Fruit fly (Drosophila melanogaster) whole organism, embryonic: ENCODE data around the gene CG43339.

Experiments
- Awh ChIP-seq: fragments of 200-800 bp; sonication (Bioruptor generic); IDR thresholded peaks from 2 replicates; pipeline ENCODE4, ENCODE4 v1.3.6; 2022; ENCODE audit warnings: missing biosample characterization, missing genetic modification characterization
- BEAF-32 ChIP-seq: fragments of 200-800 bp; sonication (Bioruptor generic); optimal IDR thresholded peaks from 3 replicates; lab custom pipeline; 2017; ENCODE audit warnings: missing biosample characterization, missing genetic modification characterization, mild to moderate bottlenecking, moderate library complexity, missing genetic modification reagents
- CG10543 ChIP-seq: fragments of 200-800 bp; sonication (Bioruptor generic); optimal IDR thresholded peaks from 3 replicates; lab custom pipeline; 2017; ENCODE audit warnings: missing biosample characterization, mild to moderate bottlenecking, missing genetic modification characterization, moderate library complexity
- CG12219 ChIP-seq: fragments of 200-800 bp; sonication (Bioruptor generic); optimal IDR thresholded peaks from 3 replicates; lab custom pipeline; 2018; ENCODE audit warnings: missing biosample characterization, mild to moderate bottlenecking, missing genetic modification characterization
- CG12299 ChIP-seq: fragments of 200-800 bp; sonication (Bioruptor generic); optimal IDR thresholded peaks from 2 replicates; lab custom pipeline; 2018; ENCODE audit warnings: missing biosample characterization, mild to moderate bottlenecking, missing genetic modification characterization
- CG13296 ChIP-seq: fragments of 200-800 bp; sonication (Bioruptor generic); optimal IDR thresholded peaks from 3 replicates; lab custom pipeline; 2018; ENCODE audit warnings: missing biosample characterization, mild to moderate bottlenecking, missing genetic modification characterization
- CG14441 ChIP-seq: fragments of 200-800 bp; sonication (Bioruptor generic); IDR thresholded peaks from 2 replicates; pipeline ENCODE4 v1.3.6; 2022; ENCODE audit warnings: missing biosample characterization, missing genetic modification characterization
- CG15269 ChIP-seq: fragments of 200-800 bp; sonication (Bioruptor generic); optimal IDR thresholded peaks from 2 replicates; lab custom pipeline; 2018; ENCODE audit warnings: missing biosample characterization, mild to moderate bottlenecking, missing genetic modification characterization, moderate library complexity
- CG15601 ChIP-seq: fragments of 200-800 bp; sonication (Bioruptor generic); optimal IDR thresholded peaks from 3 replicates; lab custom pipeline; 2019; ENCODE audit warnings: missing biosample characterization, mild to moderate bottlenecking, missing genetic modification characterization, moderate library complexity
- CG17568 ChIP-seq: fragments of 200-800 bp; sonication (Bioruptor generic); optimal IDR thresholded peaks from 2 replicates; lab custom pipeline; 2018; ENCODE audit warnings: missing biosample characterization, mild to moderate bottlenecking, missing genetic modification characterization, moderate library complexity
- CG17612 ChIP-seq: fragments of 200-800 bp; sonication (Bioruptor generic); IDR thresholded peaks from 2 replicates; pipeline ENCODE4 v1.3.6; 2022; ENCODE audit warnings: missing biosample characterization, missing genetic modification characterization
- CG17912 ChIP-seq: fragments of 200-800 bp; sonication (Bioruptor generic); optimal IDR thresholded peaks from 2 replicates; lab custom pipeline; 2018; ENCODE audit warnings: missing biosample characterization, mild to moderate bottlenecking, missing genetic modification characterization
- CG2889 ChIP-seq: fragments of 200-800 bp; sonication (Bioruptor generic); IDR thresholded peaks from 3 replicates; pipeline ENCODE4 v1.3.6; 2022; ENCODE audit warnings: missing biosample characterization, missing genetic modification characterization
- CG32767 ChIP-seq: fragments of 200-800 bp; sonication (Bioruptor generic); IDR thresholded peaks from 2 replicates; pipeline ENCODE4 v1.3.6; 2022; ENCODE audit warnings: missing biosample characterization, missing genetic modification characterization
- CG3847 ChIP-seq: fragments of 200-800 bp; sonication (Bioruptor generic); IDR thresholded peaks from 2 replicates; pipeline ENCODE4 v1.3.6; 2022; ENCODE audit warnings: missing biosample characterization, missing genetic modification characterization
- CG4282 ChIP-seq: fragments of 200-800 bp; sonication (Bioruptor generic); optimal IDR thresholded peaks from 2 replicates; lab custom pipeline; 2016; ENCODE audit warnings: missing biosample characterization, missing genetic modification characterization
- CG5953 ChIP-seq: fragments of 200-800 bp; sonication (Bioruptor generic); IDR thresholded peaks from 2 replicates; pipeline ENCODE4 v1.3.6; 2022; ENCODE audit warnings: missing biosample characterization, missing genetic modification characterization
- CG8478 ChIP-seq: fragments of >200 bp; optimal IDR thresholded peaks from 2 replicates; lab custom pipeline; 2018
- CG8765 ChIP-seq: fragments of 200-800 bp; sonication (Bioruptor generic); IDR thresholded peaks from 2 replicates; pipeline ENCODE4 v1.3.6; 2022; ENCODE audit warnings: missing biosample characterization, missing genetic modification characterization
- Doc3 ChIP-seq: fragments of 200-800 bp; sonication (Bioruptor generic); IDR thresholded peaks from 3 replicates; pipeline ENCODE4 v1.3.6; 2022; ENCODE audit warnings: missing biosample characterization, missing genetic modification characterization; ENCODE audit not compliant: partially characterized antibody
- ERR ChIP-seq: fragments of 200-800 bp; sonication (Bioruptor generic); optimal IDR thresholded peaks from 2 replicates; lab custom pipeline; 2016; ENCODE audit warnings: missing biosample characterization, missing genetic modification characterization
- Ets97D ChIP-seq: fragments of 200-800 bp; sonication (Bioruptor generic); optimal IDR thresholded peaks from 3 replicates; lab custom pipeline; 2016; ENCODE audit warnings: missing biosample characterization, missing genetic modification characterization
- Hr78 ChIP-seq, 2 experiments: fragments of 200-800 bp in 1 of 2; fragments of >200 bp in 1 of 2; sonication (Bioruptor generic) in 1 of 2; optimal IDR thresholded peaks; 2 replicates each; lab custom pipeline; 2017 to 2019; ENCODE audit warnings: missing biosample characterization in 2 of 2, missing genetic modification characterization in 2 of 2, mild to moderate bottlenecking in 1 of 2, moderate library complexity in 1 of 2
- Jarid2 ChIP-seq: fragments of 200-800 bp; sonication (Bioruptor generic); optimal IDR thresholded peaks from 3 replicates; lab custom pipeline; 2017; ENCODE audit warnings: mild to moderate bottlenecking, missing biosample characterization, missing genetic modification reagents, missing genetic modification characterization
- Mrtf ChIP-seq: fragments of 200-800 bp; sonication (Bioruptor generic); IDR thresholded peaks from 3 replicates; pipeline ENCODE4 v1.3.6; 2022; ENCODE audit warnings: missing biosample characterization, missing genetic modification characterization
- Nf-YC ChIP-seq: fragments of 200-800 bp; optimal IDR thresholded peaks from 3 replicates; lab custom pipeline; 2019; ENCODE audit warnings: missing biosample characterization, mild to moderate bottlenecking, missing genetic modification characterization, moderate library complexity
- NfI ChIP-seq: fragments of 200-800 bp; sonication (Bioruptor generic); optimal IDR thresholded peaks from 3 replicates; lab custom pipeline; 2018; ENCODE audit warnings: missing biosample characterization, mild to moderate bottlenecking, missing genetic modification characterization, moderate library complexity
- Optix ChIP-seq: fragments of 200-800 bp; sonication (Bioruptor generic); IDR thresholded peaks from 3 replicates; pipeline ENCODE4 v1.3.6; 2022; ENCODE audit warnings: missing biosample characterization, missing genetic modification characterization
- Six4 ChIP-seq: fragments of 200-800 bp; sonication (Bioruptor generic); optimal IDR thresholded peaks from 2 replicates; lab custom pipeline; 2016; ENCODE audit warnings: missing biosample characterization, missing genetic modification characterization
- amos ChIP-seq: fragments of 200-800 bp; sonication (Bioruptor generic); IDR thresholded peaks from 2 replicates; pipeline ENCODE4 v1.3.6; 2022; ENCODE audit warnings: missing biosample characterization, missing genetic modification characterization; ENCODE audit not compliant: partially characterized antibody
- aop ChIP-seq: fragments of 200-800 bp; sonication (Bioruptor generic); IDR thresholded peaks from 2 replicates; pipeline ENCODE4 v1.3.6; 2022; ENCODE audit warnings: missing biosample characterization, missing genetic modification characterization
- ap ChIP-seq: fragments of 200-800 bp; sonication (Bioruptor generic); IDR thresholded peaks from 2 replicates; pipeline ENCODE4 v1.3.6; 2022; ENCODE audit warnings: missing biosample characterization, missing genetic modification characterization
- bbx ChIP-seq: fragments of 200-800 bp; sonication (Bioruptor generic); IDR thresholded peaks from 2 replicates; pipeline ENCODE4 v1.3.6; 2022; ENCODE audit warnings: missing biosample characterization, missing genetic modification characterization; ENCODE audit not compliant: partially characterized antibody
- hth ChIP-seq: fragments of >200 bp; optimal IDR thresholded peaks from 2 replicates; lab custom pipeline; 2017; ENCODE audit warnings: inconsistent platforms
- insv ChIP-seq, 2 experiments: fragments of 200-800 bp; sonication (Bioruptor generic); optimal IDR thresholded peaks; 3 replicates each; lab custom pipeline; 2016 to 2018; ENCODE audit warnings: missing biosample characterization in 2 of 2, missing genetic modification characterization in 2 of 2
- kni ChIP-seq: fragments of 200-800 bp; sonication (Bioruptor generic); optimal IDR thresholded peaks from 3 replicates; lab custom pipeline; 2017; ENCODE audit warnings: mild to moderate bottlenecking, missing biosample characterization, missing genetic modification reagents, missing genetic modification characterization
- knrl ChIP-seq: fragments of 200-800 bp; sonication (Bioruptor generic); IDR thresholded peaks from 3 replicates; pipeline ENCODE4 v1.3.6; 2022; ENCODE audit warnings: missing biosample characterization, missing genetic modification characterization; ENCODE audit not compliant: partially characterized antibody
- lilli ChIP-seq: fragments of 200-800 bp; sonication (Bioruptor generic); optimal IDR thresholded peaks from 3 replicates; lab custom pipeline; 2016; ENCODE audit warnings: missing biosample characterization, missing genetic modification characterization
- luna ChIP-seq: fragments of 200-800 bp; sonication (Bioruptor generic); optimal IDR thresholded peaks from 2 replicates; lab custom pipeline; 2016; ENCODE audit warnings: missing biosample characterization, missing genetic modification characterization
- odd ChIP-seq: fragments of 200-800 bp; sonication (Bioruptor generic); optimal IDR thresholded peaks from 2 replicates; lab custom pipeline; 2017; ENCODE audit warnings: missing biosample characterization, mild to moderate bottlenecking, missing genetic modification characterization
- onecut ChIP-seq: fragments of 200-800 bp; sonication (Bioruptor generic); IDR thresholded peaks from 2 replicates; pipeline ENCODE4 v1.3.6; 2022; ENCODE audit warnings: missing biosample characterization, missing genetic modification characterization
- psq ChIP-seq: fragments of 200-800 bp; sonication (Bioruptor generic); optimal IDR thresholded peaks from 2 replicates; lab custom pipeline; 2017; ENCODE audit warnings: missing biosample characterization, missing genetic modification characterization
- salm ChIP-seq: fragments of 200-800 bp; sonication (Bioruptor generic); optimal IDR thresholded peaks from 2 replicates; lab custom pipeline; 2018; ENCODE audit warnings: missing biosample characterization, mild to moderate bottlenecking, missing genetic modification characterization
- sc ChIP-seq, 3 experiments: fragments of >200 bp in 2 of 3; fragments of 200-800 bp in 1 of 3; sonication (Bioruptor generic) in 1 of 3; optimal IDR thresholded peaks; 2 replicates in 2 of 3; 3 replicates in 1 of 3; lab custom pipeline; 2017; ENCODE audit warnings: mild to moderate bottlenecking in 1 of 3, missing biosample characterization in 1 of 3, missing genetic modification characterization in 1 of 3, missing genetic modification reagents in 1 of 3
- sim ChIP-seq: fragments of 200-800 bp; sonication (Bioruptor generic); IDR thresholded peaks from 2 replicates; pipeline ENCODE4 v1.3.6; 2022; ENCODE audit warnings: missing biosample characterization, missing genetic modification characterization
- sna ChIP-seq: fragments of 200-800 bp; sonication (Bioruptor generic); IDR thresholded peaks from 2 replicates; pipeline ENCODE4 v1.3.6; 2022; ENCODE audit warnings: missing biosample characterization, missing genetic modification characterization; ENCODE audit not compliant: partially characterized antibody
- sr ChIP-seq: fragments of 200-800 bp; sonication (Bioruptor generic); IDR thresholded peaks from 3 replicates; pipeline ENCODE4 v1.3.6; 2022; ENCODE audit warnings: missing biosample characterization, missing genetic modification characterization
- stwl ChIP-seq: fragments of 200-800 bp; sonication (Bioruptor generic); optimal IDR thresholded peaks from 3 replicates; lab custom pipeline; 2018; ENCODE audit warnings: missing biosample characterization, mild to moderate bottlenecking, missing genetic modification characterization, moderate library complexity
- toy ChIP-seq: fragments of 200-800 bp; sonication (Bioruptor generic); IDR thresholded peaks from 2 replicates; pipeline ENCODE4 v1.3.6; 2022; ENCODE audit warnings: missing biosample characterization, missing genetic modification characterization
- tup ChIP-seq: fragments of 200-800 bp; sonication (Bioruptor generic); optimal IDR thresholded peaks from 2 replicates; lab custom pipeline; 2016; ENCODE audit warnings: missing biosample characterization, mild to moderate bottlenecking, missing genetic modification characterization, moderate library complexity
- vnd ChIP-seq: fragments of 200-800 bp; sonication (Bioruptor generic); IDR thresholded peaks from 3 replicates; pipeline ENCODE4 v1.3.6; 2022; ENCODE audit warnings: missing biosample characterization, missing genetic modification characterization; ENCODE audit not compliant: partially characterized antibody

The CG43339 gene

dm6 chr2L:18689376-18689775 lies 16.3 kb upstream of the CG43339 start, which contains the start of gene CG10336 (continued):
- TF ChIP-seq CG12299 (tag; lab: Kevin White, UChicago): no peak
- TF ChIP-seq Nf-YC (tag; lab: Kevin White, UChicago): no peak
- no peak for TF ChIP-seq CG15601
- TF ChIP-seq Ets97D (GFP tag; lab: Kevin White, UChicago): peak; percentile 9
- TF ChIP-seq CG15269: no peak
- no peak for TF ChIP-seq CG17912 (GFP tag; lab: Kevin White, UChicago)
- TF ChIP-seq sr (GFP tag; lab: Robert Waterston, UW): no peak
- no peak for TF ChIP-seq Hr78 (GFP tag; optimal IDR thresholded peaks at IDR 0.05; lab: Kevin White, UChicago)
- TF ChIP-seq CG4282 (GFP tag; lab: Kevin White, UChicago): no peak
- no peak for TF ChIP-seq Mrtf (GFP tag; lab: Robert Waterston, UW)
- no peak for TF ChIP-seq CG2889 (GFP tag; lab: Robert Waterston, UW)
- no peak for TF ChIP-seq sc (optimal IDR thresholded peaks at IDR 0.05; lab: Kevin White, UChicago)
- TF ChIP-seq sc (GFP tag; optimal IDR thresholded peaks at IDR 0.05; lab: Kevin White, UChicago): no peak
- TF ChIP-seq salm (tag; lab: Kevin White, UChicago): no peak
- peak; percentile 16 for TF ChIP-seq BEAF-32 (GFP tag; lab: Kevin White, UChicago)
- no peak for TF ChIP-seq CG10543 (GFP tag; lab: Kevin White, UChicago)
- TF ChIP-seq stwl: no peak
- TF ChIP-seq Doc3 (GFP tag; lab: Robert Waterston, UW): peak; percentile 54
- no peak for TF ChIP-seq psq (GFP tag; lab: Kevin White, UChicago)
- peak; percentile 52 for TF ChIP-seq knrl (GFP tag; lab: Robert Waterston, UW)
- no peak for TF ChIP-seq aop (GFP tag; lab: Robert Waterston, UW)
- TF ChIP-seq CG5953 (GFP tag; lab: Robert Waterston, UW): no peak
- no peak for TF ChIP-seq onecut (GFP tag; lab: Robert Waterston, UW)
- peak; percentile 42; the same call in 1 of the 2 replicates for TF ChIP-seq bbx (GFP tag; lab: Robert Waterston, UW)
- no peak for TF ChIP-seq hth (lab: Kevin White, UChicago)
- TF ChIP-seq luna (GFP tag; lab: Kevin White, UChicago): no peak
- no peak for TF ChIP-seq toy
- TF ChIP-seq CG32767 (GFP tag; lab: Robert Waterston, UW): no peak
- TF ChIP-seq Six4 (GFP tag; lab: Kevin White, UChicago): no peak
- no peak for TF ChIP-seq CG17612
- TF ChIP-seq vnd: no peak; the same call in 2 of the 3 replicates
- TF ChIP-seq CG14441 (GFP tag; lab: Robert Waterston, UW): no peak
- no peak for TF ChIP-seq ERR (GFP tag; lab: Kevin White, UChicago)
- TF ChIP-seq CG8478 (lab: Kevin White, UChicago): no peak
- TF ChIP-seq sna (GFP tag; lab: Robert Waterston, UW): peak; percentile 38
- TF ChIP-seq sim: no peak
- TF ChIP-seq CG12219: no peak
- TF ChIP-seq kni (GFP tag; lab: Kevin White, UChicago): no peak
- TF ChIP-seq NfI (GFP tag; lab: Kevin White, UChicago): no peak
- no peak for TF ChIP-seq lilli (GFP tag; lab: Kevin White, UChicago)
- no peak for TF ChIP-seq CG3847 (GFP tag; lab: Robert Waterston, UW)
- no peak for TF ChIP-seq CG8765
- no peak for TF ChIP-seq Optix (GFP tag; lab: Robert Waterston, UW)
- no peak for TF ChIP-seq Jarid2 (GFP tag; lab: Kevin White, UChicago)
- no peak for TF ChIP-seq ap
- TF ChIP-seq amos (GFP tag; lab: Robert Waterston, UW): peak; percentile 62; the same call in 1 of the 2 replicates
- no peak for TF ChIP-seq odd
- no peak for TF ChIP-seq Awh (GFP tag; lab: Robert Waterston, UW)
- TF ChIP-seq insv (GFP tag; optimal IDR thresholded peaks at IDR 0.05; lab: Kevin White, UChicago): no peak
- TF ChIP-seq CG13296 (GFP tag; lab: Kevin White, UChicago): no peak
- no peak for TF ChIP-seq tup (GFP tag; lab: Kevin White, UChicago)
- no peak for TF ChIP-seq CG17568 (GFP tag; lab: Kevin White, UChicago)
